Worm (Caenorhabditis elegans) whole organism, young adult: ENCODE results near the gene R01H2.4.

Source experiments
- B0261.1 ChIP-seq: sonication (generic microtip); optimal IDR thresholded peaks from 2 replicates; lab custom pipeline; 2016; ENCODE audit warnings: mild to moderate bottlenecking, missing genetic modification characterization, moderate library complexity, missing compliant biosample characterization
- C06A6.2 ChIP-seq: fragments of 200-800 bp; sonication (Bioruptor generic); conservative IDR thresholded peaks from 2 replicates; pipeline ENCODE4 v1.3.6; 2022; ENCODE audit warnings: missing genetic modification characterization, missing compliant biosample characterization
- F22D6.2 ChIP-seq: sonication (generic microtip); optimal IDR thresholded peaks from 2 replicates; lab custom pipeline; 2016; ENCODE audit warnings: mild to moderate bottlenecking, missing genetic modification characterization, missing compliant biosample characterization
- F33H1.4 ChIP-seq: fragments of 200-800 bp; sonication (Bioruptor generic); IDR thresholded peaks from 2 replicates; pipeline ENCODE4 v1.3.6; 2022; ENCODE audit warnings: missing genetic modification reagents, missing genetic modification characterization, missing compliant biosample characterization
- F49E8.2 ChIP-seq: sonication (generic microtip); optimal IDR thresholded peaks from 3 replicates; lab custom pipeline; 2017; ENCODE audit warnings: missing genetic modification characterization, mild to moderate bottlenecking, missing compliant biosample characterization, antibody characterized with exemption, moderate library complexity; ENCODE audit not compliant: insufficient read depth
- F57C9.4 ChIP-seq: sonication (generic microtip); optimal IDR thresholded peaks from 2 replicates; lab custom pipeline; 2017; ENCODE audit warnings: mild to moderate bottlenecking, missing genetic modification characterization, missing compliant biosample characterization
- K12H6.12 ChIP-seq: fragments of 200-800 bp; sonication (Bioruptor generic); optimal IDR thresholded peaks from 2 replicates; lab custom pipeline; 2018; ENCODE audit warnings: mild to moderate bottlenecking, missing genetic modification characterization, missing compliant biosample characterization
- T07F8.4 ChIP-seq: sonication (generic microtip); optimal IDR thresholded peaks from 2 replicates; lab custom pipeline; 2016; ENCODE audit warnings: mild to moderate bottlenecking, missing genetic modification characterization, moderate library complexity, missing compliant biosample characterization
- aptf-2 ChIP-seq: fragments of 200-800 bp; sonication (Bioruptor generic); conservative IDR thresholded peaks from 2 replicates; pipeline ENCODE4 v1.3.6; 2022; ENCODE audit warnings: missing genetic modification reagents, missing genetic modification characterization, missing compliant biosample characterization
- bed-1 ChIP-seq: fragments of 200-800 bp; sonication (Bioruptor generic); IDR thresholded peaks from 2 replicates; pipeline ENCODE4 v1.3.6; 2022; ENCODE audit warnings: missing genetic modification reagents, missing genetic modification characterization, missing compliant biosample characterization
- ceh-100 ChIP-seq: fragments of 200-800 bp; sonication (Bioruptor generic); IDR thresholded peaks from 2 replicates; pipeline ENCODE4 v1.3.6; 2022; ENCODE audit warnings: missing genetic modification reagents, missing genetic modification characterization, missing compliant biosample characterization
- ceh-58 ChIP-seq: fragments of 200-800 bp; sonication (Bioruptor generic); IDR thresholded peaks from 2 replicates; pipeline ENCODE4 v1.3.6; 2022; ENCODE audit warnings: missing genetic modification characterization, missing compliant biosample characterization
- ceh-79 ChIP-seq: sonication (generic microtip); optimal IDR thresholded peaks from 2 replicates; lab custom pipeline; 2017; ENCODE audit warnings: mild to moderate bottlenecking, missing genetic modification characterization, missing compliant biosample characterization
- ceh-91 ChIP-seq: fragments of 200-800 bp; sonication (Bioruptor generic); IDR thresholded peaks from 2 replicates; pipeline ENCODE4 v1.3.6; 2022; ENCODE audit warnings: missing genetic modification reagents, missing genetic modification characterization, missing compliant biosample characterization
- die-1 ChIP-seq: sonication (generic microtip); optimal IDR thresholded peaks from 2 replicates; lab custom pipeline; 2016; ENCODE audit warnings: missing genotype, mild to moderate bottlenecking, missing genetic modification characterization, missing compliant biosample characterization
- dpff-1 ChIP-seq: sonication (generic microtip); optimal IDR thresholded peaks from 2 replicates; lab custom pipeline; 2017; ENCODE audit warnings: mild to moderate bottlenecking, missing genetic modification characterization, missing compliant biosample characterization
- dpl-1 ChIP-seq: fragments of 150-350 bp; optimal IDR thresholded peaks from 2 replicates; lab custom pipeline; 2014; ENCODE audit warnings: missing biosample characterization, missing genetic modification reagents, missing genetic modification characterization
- efl-1 ChIP-seq: fragments of 150-350 bp; optimal IDR thresholded peaks from 2 replicates; lab custom pipeline; 2014; ENCODE audit warnings: missing biosample characterization, missing genetic modification reagents, missing genetic modification characterization
- egl-18 ChIP-seq: fragments of 200-800 bp; sonication (Bioruptor generic); IDR thresholded peaks from 2 replicates; pipeline ENCODE4 v1.3.6; 2022; ENCODE audit warnings: missing genetic modification reagents, missing genetic modification characterization, missing compliant biosample characterization
- ekl-4 ChIP-seq: fragments of 200-800 bp; sonication (Bioruptor generic); IDR thresholded peaks from 2 replicates; pipeline ENCODE4 v1.3.6; 2022; ENCODE audit warnings: missing genetic modification reagents, missing genetic modification characterization, missing compliant biosample characterization
- ets-4 ChIP-seq: fragments of 200-800 bp; sonication (Bioruptor generic); optimal IDR thresholded peaks from 2 replicates; lab custom pipeline; 2018; ENCODE audit warnings: mild to moderate bottlenecking, missing genetic modification characterization, missing compliant biosample characterization
- him-1 ChIP-seq: sonication (generic microtip); optimal IDR thresholded peaks from 2 replicates; lab custom pipeline; 2016; ENCODE audit warnings: missing genotype, missing genetic modification reagents, missing genetic modification characterization, missing compliant biosample characterization
- lag-1 ChIP-seq: fragments of 200-800 bp; sonication (Bioruptor generic); IDR thresholded peaks from 2 replicates; pipeline ENCODE4 v1.3.6; 2022; ENCODE audit warnings: missing genetic modification reagents, missing genetic modification characterization, missing compliant biosample characterization
- lin-26 ChIP-seq: fragments of 200-800 bp; sonication (Bioruptor generic); IDR thresholded peaks from 2 replicates; pipeline ENCODE4 v1.3.6; 2022; ENCODE audit warnings: missing genetic modification reagents, missing genetic modification characterization, missing compliant biosample characterization
- lin-35 ChIP-seq, 3 experiments: fragments of 150-350 bp in 2 of 3; sonication (generic microtip) in 1 of 3; optimal IDR thresholded peaks; 2 replicates each; lab custom pipeline; 2014 to 2018; ENCODE audit warnings: missing biosample characterization in 3 of 3, missing genetic modification characterization in 3 of 3, missing genetic modification reagents in 3 of 3
- madf-6 ChIP-seq: fragments of 200-800 bp; sonication (Bioruptor generic); IDR thresholded peaks from 2 replicates; pipeline ENCODE4 v1.3.6; 2022; ENCODE audit warnings: missing genetic modification reagents, missing genetic modification characterization, missing compliant biosample characterization
- madf-8 ChIP-seq: fragments of 200-800 bp; sonication (Bioruptor generic); conservative IDR thresholded peaks from 2 replicates; pipeline ENCODE4 v1.3.6; 2022; ENCODE audit warnings: missing genetic modification reagents, missing genetic modification characterization, missing compliant biosample characterization
- mel-28 ChIP-seq: sonication (generic microtip); optimal IDR thresholded peaks from 2 replicates; lab custom pipeline; 2016; ENCODE audit warnings: borderline replicate concordance, mild to moderate bottlenecking, missing genetic modification characterization, missing compliant biosample characterization
- mes-4 ChIP-seq: sonication (generic microtip); optimal IDR thresholded peaks from 2 replicates; lab custom pipeline; 2016; ENCODE audit warnings: missing genotype, missing genetic modification characterization, missing compliant biosample characterization
- nfya-2 ChIP-seq: fragments of 200-800 bp; sonication (Bioruptor generic); IDR thresholded peaks from 2 replicates; pipeline ENCODE4 v1.3.6; 2022; ENCODE audit warnings: missing genetic modification reagents, missing genetic modification characterization, missing compliant biosample characterization
- nhr-120 ChIP-seq: fragments of 200-800 bp; sonication (Bioruptor generic); IDR thresholded peaks from 2 replicates; pipeline ENCODE4 v1.3.6; 2022; ENCODE audit warnings: missing genetic modification characterization, missing compliant biosample characterization
- nhr-27 ChIP-seq: fragments of 200-800 bp; sonication (Bioruptor generic); optimal IDR thresholded peaks from 2 replicates; lab custom pipeline; 2018; ENCODE audit warnings: mild to moderate bottlenecking, missing genetic modification characterization, moderate library complexity, missing compliant biosample characterization
- nhr-80 ChIP-seq: sonication (generic microtip); optimal IDR thresholded peaks from 2 replicates; lab custom pipeline; 2016; ENCODE audit warnings: missing genetic modification characterization, missing compliant biosample characterization
- rcor-1 ChIP-seq: fragments of 200-800 bp; sonication (Bioruptor generic); IDR thresholded peaks from 2 replicates; pipeline ENCODE4 v1.3.6; 2022; ENCODE audit warnings: missing genetic modification reagents, missing genetic modification characterization, missing compliant biosample characterization
- rec-8 ChIP-seq, 2 experiments: sonication (generic microtip); optimal IDR thresholded peaks; 2 replicates each; lab custom pipeline; 2016; ENCODE audit warnings: mild to moderate bottlenecking in 2 of 2, missing genetic modification characterization in 2 of 2, missing genetic modification reagents in 2 of 2, missing genotype in 2 of 2, missing biosample characterization in 1 of 2, missing compliant biosample characterization in 1 of 2, moderate library complexity in 1 of 2
- sea-2 ChIP-seq: fragments of 200-800 bp; sonication (Bioruptor generic); IDR thresholded peaks from 2 replicates; pipeline ENCODE4 v1.3.6; 2022; ENCODE audit warnings: missing genetic modification characterization, missing compliant biosample characterization
- snpc-1.1 ChIP-seq: sonication (generic microtip); optimal IDR thresholded peaks from 2 replicates; lab custom pipeline; 2017; ENCODE audit warnings: missing genetic modification characterization, mild to moderate bottlenecking, missing compliant biosample characterization, antibody characterized with exemption, moderate library complexity, missing genotype, missing genetic modification reagents; ENCODE audit not compliant: insufficient read depth
- snpc-4 ChIP-seq, 5 experiments: fragments of 150-350 bp in 1 of 5; sonication (generic microtip) in 4 of 5; optimal IDR thresholded peaks; 2 replicates each; lab custom pipeline; 2014 to 2018; ENCODE audit warnings: missing genetic modification characterization in 5 of 5, missing biosample characterization in 3 of 5, antibody characterized with exemption in 2 of 5, mild to moderate bottlenecking in 2 of 5, missing compliant biosample characterization in 2 of 5, missing genotype in 2 of 5, moderate library complexity in 2 of 5, missing genetic modification reagents in 1 of 5
- somi-1 ChIP-seq: fragments of 200-800 bp; sonication (Bioruptor generic); optimal IDR thresholded peaks from 2 replicates; lab custom pipeline; 2018; ENCODE audit warnings: mild to moderate bottlenecking, missing genetic modification characterization, missing compliant biosample characterization
- sptf-2 ChIP-seq: fragments of 200-800 bp; sonication (Bioruptor generic); optimal IDR thresholded peaks from 2 replicates; lab custom pipeline; 2018; ENCODE audit warnings: mild to moderate bottlenecking, missing genetic modification characterization, missing compliant biosample characterization
- tbx-9 ChIP-seq: sonication (generic microtip); optimal IDR thresholded peaks from 2 replicates; lab custom pipeline; 2016; ENCODE audit warnings: borderline replicate concordance, missing genetic modification characterization, inconsistent platforms, missing compliant biosample characterization
- tlf-1 ChIP-seq: fragments of 200-800 bp; sonication (Bioruptor generic); optimal IDR thresholded peaks from 2 replicates; lab custom pipeline; 2018; ENCODE audit warnings: mild to moderate bottlenecking, missing genetic modification characterization, missing compliant biosample characterization
- unc-130 ChIP-seq: sonication (generic microtip); optimal IDR thresholded peaks from 2 replicates; lab custom pipeline; 2016; ENCODE audit warnings: missing genetic modification reagents, missing genetic modification characterization, missing compliant biosample characterization
- ztf-18 ChIP-seq: sonication (generic microtip); optimal IDR thresholded peaks from 2 replicates; lab custom pipeline; 2016; ENCODE audit warnings: missing genotype, mild to moderate bottlenecking, missing genetic modification characterization, missing compliant biosample characterization
- ztf-22 ChIP-seq: fragments of 200-800 bp; sonication (Bioruptor generic); optimal IDR thresholded peaks from 2 replicates; lab custom pipeline; 2018; ENCODE audit warnings: mild to moderate bottlenecking, missing genetic modification characterization, moderate library complexity, missing compliant biosample characterization
- ztf-25 ChIP-seq: fragments of 200-800 bp; sonication (Bioruptor generic); IDR thresholded peaks from 2 replicates; pipeline ENCODE4 v1.3.6; 2022; ENCODE audit warnings: missing genetic modification reagents, missing genetic modification characterization, missing compliant biosample characterization
- ztf-26 ChIP-seq: sonication (generic microtip); optimal IDR thresholded peaks from 2 replicates; lab custom pipeline; 2017; ENCODE audit warnings: missing genetic modification characterization, missing compliant biosample characterization

Gene R01H2.4

DNA sequence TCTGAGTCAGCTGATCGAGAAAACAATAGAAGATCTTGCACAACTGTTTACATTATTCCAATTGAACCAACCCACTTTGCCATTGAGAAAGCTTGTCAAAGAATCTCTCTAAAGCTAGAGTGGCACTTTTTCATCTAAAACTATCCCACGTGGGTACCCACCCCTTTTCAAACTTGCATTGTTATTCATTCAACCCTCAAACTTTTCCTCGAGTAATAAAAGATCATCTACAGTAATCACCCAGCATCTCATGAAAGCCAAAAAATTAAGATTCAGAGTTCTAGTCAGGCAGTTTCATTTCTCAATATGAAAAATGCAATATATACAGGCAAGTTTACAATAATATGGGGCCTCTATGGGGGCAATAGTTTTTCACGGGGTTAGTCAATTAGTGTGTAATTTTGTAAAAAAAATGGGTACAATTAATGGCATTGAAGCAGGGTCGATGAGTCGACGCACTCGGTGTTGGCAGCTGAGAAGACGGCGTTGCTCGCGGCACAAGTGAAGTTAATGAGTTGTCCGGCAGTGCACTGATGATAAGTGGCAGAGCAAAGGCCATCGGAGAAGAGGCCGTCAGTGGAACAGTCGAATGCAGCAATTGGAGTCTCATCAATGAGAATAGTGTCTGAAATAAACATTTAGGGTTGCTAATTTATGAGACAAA, 37.9 kb upstream of the R01H2.4 start (continued):
- TF ChIP-seq ztf-22 (no peak), C06A6.2 (GFP tag; lab: Robert Waterston, UW) (no peak), T07F8.4 (tag; lab: Kevin White, UChicago) (no peak), nhr-80 (tag; lab: Kevin White, UChicago) (no peak), him-1 (tag; lab: Kevin White, UChicago) (peak; percentile 8), B0261.1 (tag; lab: Kevin White, UChicago) (no peak), K12H6.12 (tag; lab: Kevin White, UChicago) (no peak), nfya-2 (0 out of 2 replicates have a peak, but pooled peaks have one; percentile 22), madf-8 (GFP tag; lab: Robert Waterston, UW) (peak; percentile 36; the same call in 1 of the 2 replicates), tbx-9 (tag; lab: Kevin White, UChicago) (no peak), F22D6.2 (tag; lab: Kevin White, UChicago) (no peak), sea-2 (GFP tag; lab: Robert Waterston, UW) (no peak), ceh-79 (tag; lab: Kevin White, UChicago) (no peak), ceh-91 (GFP tag; lab: Robert Waterston, UW) (no peak; the same call in none of the 2 replicates), sptf-2 (GFP tag; lab: Kevin White, UChicago) (no peak), ztf-26 (tag; lab: Kevin White, UChicago) (no peak), mes-4 (tag; lab: Kevin White, UChicago) (no peak), ztf-18 (tag; lab: Kevin White, UChicago) (peak; percentile 38), aptf-2 (GFP tag; lab: Robert Waterston, UW) (no peak), rcor-1 (GFP tag; lab: Robert Waterston, UW) (peak; percentile 78; the same call in 1 of the 2 replicates), lin-26 (GFP tag; lab: Robert Waterston, UW) (peak; percentile 82), mel-28 (tag; lab: Kevin White, UChicago) (no peak), ekl-4 (peak; percentile 92), bed-1 (no peak), dpl-1 (GFP tag; lab: Kevin White, UChicago) (no peak), somi-1 (GFP tag; lab: Kevin White, UChicago) (no peak), efl-1 (peak; percentile 51), die-1 (no peak), madf-6 (GFP tag; lab: Robert Waterston, UW) (peak; percentile 84), ztf-25 (GFP tag; lab: Robert Waterston, UW) (peak; percentile 72; the same call in 1 of the 2 replicates), nhr-27 (tag; lab: Kevin White, UChicago) (no peak), F33H1.4 (GFP tag; lab: Robert Waterston, UW) (peak; percentile 35), lin-35 (GFP tag; optimal IDR thresholded peaks at IDR 0.05; lab: Kevin White, UChicago) (no peak), tlf-1 (GFP tag; lab: Kevin White, UChicago) (peak; percentile 82), unc-130 (GFP tag; lab: Kevin White, UChicago) (peak; percentile 74), F49E8.2 (tag; lab: Kevin White, UChicago) (peak; percentile 88), nhr-120 (GFP tag; lab: Robert Waterston, UW) (no peak), ceh-100 (GFP tag; lab: Robert Waterston, UW) (peak; percentile 35), rec-8 (tag; optimal IDR thresholded peaks at IDR 0.05; lab: Kevin White, UChicago) (no peak), lag-1 (GFP tag; lab: Robert Waterston, UW) (no peak), snpc-1.1 (peak; percentile 75), egl-18 (GFP tag; lab: Robert Waterston, UW) (no peak), ceh-58 (GFP tag; lab: Robert Waterston, UW) (peak; percentile 62; the same call in 1 of the 2 replicates), dpff-1 (tag; lab: Kevin White, UChicago) (no peak), F57C9.4 (tag; lab: Kevin White, UChicago) (no peak), ets-4 (GFP tag; lab: Kevin White, UChicago) (no peak), snpc-4 (GFP tag; optimal IDR thresholded peaks at IDR 0.05; lab: Kevin White, UChicago) (peak; percentile 37), snpc-4 (tag; optimal IDR thresholded peaks at IDR 0.05; lab: Kevin White, UChicago) (peak in 1 of 4 experiments; percentile 71)
